Worm (Caenorhabditis elegans): ENCODE measurements around the gene F22B7.3.

- TF ChIP-seq unc-62 (GFP tag; optimal IDR thresholded peaks at IDR 0.05) (no peak), ZK546.5 (tag; optimal IDR thresholded peaks at IDR 0.05) (no peak), elt-3 (tag; optimal IDR thresholded peaks at IDR 0.05) (no peak), ceh-82 (tag; optimal IDR thresholded peaks at IDR 0.05) (no peak), nhr-77 (tag; optimal IDR thresholded peaks at IDR 0.05) (no peak), tbx-2 (tag; optimal IDR thresholded peaks at IDR 0.05) (no peak), nhr-67 (tag; optimal IDR thresholded peaks at IDR 0.05) (no peak), nhr-76 (tag; optimal IDR thresholded peaks at IDR 0.05) (no peak), ztf-4 (tag; optimal IDR thresholded peaks at IDR 0.05) (no peak)
Observed at ce11 chrIII:8654400-8654980, 5.8 kb downstream of the F22B7.3 start.
